Fruit fly (Drosophila melanogaster) whole organism, embryonic: ENCODE measurements around the gene RpS28a.

Experiments
- CG11456 ChIP-seq: fragments of 200-800 bp; sonication (Bioruptor generic); IDR thresholded peaks from 3 replicates; pipeline ENCODE4 v1.3.6; 2022; ENCODE audit warnings: missing biosample characterization, missing genetic modification characterization
- CG14965 ChIP-seq: fragments of 200-800 bp; sonication (Bioruptor generic); optimal IDR thresholded peaks from 2 replicates; lab custom pipeline; 2016; ENCODE audit warnings: missing biosample characterization, missing genetic modification characterization, borderline replicate concordance
- CG16813 ChIP-seq: fragments of 200-800 bp; sonication (Bioruptor generic); IDR thresholded peaks from 3 replicates; pipeline ENCODE4 v1.3.6; 2022; ENCODE audit warnings: missing biosample characterization, missing genetic modification characterization; ENCODE audit not compliant: partially characterized antibody
- CG2129 ChIP-seq: fragments of 200-800 bp; sonication (Bioruptor generic); IDR thresholded peaks from 2 replicates; pipeline ENCODE4 v1.3.6; 2022; ENCODE audit warnings: missing biosample characterization, missing genetic modification characterization; ENCODE audit not compliant: partially characterized antibody
- Eip74EF ChIP-seq, 2 experiments: fragments of 200-800 bp in 1 of 2; fragments of >200 bp in 1 of 2; sonication (Bioruptor generic) in 1 of 2; optimal IDR thresholded peaks; 2 replicates each; lab custom pipeline; 2017 to 2019; ENCODE audit warnings: missing biosample characterization in 2 of 2, missing genetic modification characterization in 2 of 2, mild to moderate bottlenecking in 1 of 2, moderate library complexity in 1 of 2
- Hand ChIP-seq: fragments of 200-800 bp; sonication (Bioruptor generic); optimal IDR thresholded peaks from 2 replicates; lab custom pipeline; 2017; ENCODE audit warnings: mild to moderate bottlenecking, missing biosample characterization, missing genetic modification reagents, missing genetic modification characterization
- Mad ChIP-seq: fragments of 200-800 bp; sonication (Bioruptor generic); optimal IDR thresholded peaks from 2 replicates; lab custom pipeline; 2016; ENCODE audit warnings: missing biosample characterization, missing genetic modification characterization
- Myb ChIP-seq: fragments of 200-800 bp; sonication (Bioruptor generic); optimal IDR thresholded peaks from 2 replicates; lab custom pipeline; 2016; ENCODE audit warnings: missing biosample characterization, missing genetic modification characterization
- Spps ChIP-seq: fragments of 200-800 bp; sonication (Bioruptor generic); optimal IDR thresholded peaks from 2 replicates; lab custom pipeline; 2018; ENCODE audit warnings: missing biosample characterization, mild to moderate bottlenecking, missing genetic modification characterization
- Xrp1 ChIP-seq: fragments of 200-800 bp; sonication (Bioruptor generic); IDR thresholded peaks from 2 replicates; pipeline ENCODE4 v1.3.6; 2022; ENCODE audit warnings: missing biosample characterization, missing genetic modification characterization
- dmrt99B ChIP-seq: fragments of 200-800 bp; sonication (Bioruptor generic); optimal IDR thresholded peaks from 2 replicates; lab custom pipeline; 2018; ENCODE audit warnings: missing biosample characterization, mild to moderate bottlenecking, missing genetic modification characterization, moderate library complexity
- trem ChIP-seq: fragments of 200-800 bp; optimal IDR thresholded peaks from 3 replicates; lab custom pipeline; 2019; ENCODE audit warnings: missing biosample characterization, mild to moderate bottlenecking, missing genetic modification characterization, moderate library complexity
- tx ChIP-seq: fragments of 200-800 bp; sonication (Bioruptor generic); optimal IDR thresholded peaks from 2 replicates; lab custom pipeline; 2016; ENCODE audit warnings: missing biosample characterization, missing genetic modification characterization

dm6 chr3R:30009173-30009572 is 13.3 kb downstream of the RpS28a start, which contains the start of gene CG7912:
- TF ChIP-seq Eip74EF (GFP tag; optimal IDR thresholded peaks at IDR 0.05; lab: Kevin White, UChicago) (no peak), Xrp1 (GFP tag; lab: Robert Waterston, UW) (no peak), trem (tag; lab: Kevin White, UChicago) (no peak), tx (no peak), Hand (no peak), CG16813 (GFP tag; lab: Robert Waterston, UW) (no peak), dmrt99B (no peak), Mad (GFP tag; lab: Kevin White, UChicago) (no peak), CG11456 (GFP tag; lab: Robert Waterston, UW) (no peak), CG14965 (no peak), CG2129 (GFP tag; lab: Robert Waterston, UW) (no peak), Spps (no peak), Myb (GFP tag; lab: Kevin White, UChicago) (no peak)
